Fruit fly (Drosophila melanogaster) whole organism, embryonic: ENCODE measurements around the gene Cisd2.

ENCODE experiments used
- Antp ChIP-seq: fragments of 200-800 bp; sonication (Bioruptor generic); optimal IDR thresholded peaks from 3 replicates; lab custom pipeline; 2016; ENCODE audit warnings: missing biosample characterization, missing genetic modification characterization
- Atf3 ChIP-seq: fragments of 200-800 bp; sonication (Bioruptor generic); optimal IDR thresholded peaks from 3 replicates; lab custom pipeline; 2016; ENCODE audit warnings: missing biosample characterization, missing genetic modification characterization
- B-H1 ChIP-seq: fragments of 200-800 bp; sonication (Bioruptor generic); IDR thresholded peaks from 3 replicates; pipeline ENCODE4 v1.3.6; 2022; ENCODE audit warnings: missing biosample characterization, missing genetic modification characterization
- CG10209 ChIP-seq: fragments of 200-800 bp; sonication (Bioruptor generic); optimal IDR thresholded peaks from 3 replicates; lab custom pipeline; 2017; ENCODE audit warnings: missing biosample characterization, mild to moderate bottlenecking, missing genetic modification characterization, missing genetic modification reagents
- CG11456 ChIP-seq: fragments of 200-800 bp; sonication (Bioruptor generic); IDR thresholded peaks from 3 replicates; pipeline ENCODE4 v1.3.6; 2022; ENCODE audit warnings: missing biosample characterization, missing genetic modification characterization
- CG12659 ChIP-seq: fragments of 200-800 bp; sonication (Bioruptor generic); optimal IDR thresholded peaks from 3 replicates; lab custom pipeline; 2017; ENCODE audit warnings: mild to moderate bottlenecking, missing biosample characterization, missing genetic modification reagents, missing genetic modification characterization
- CG16779 ChIP-seq: fragments of 200-800 bp; sonication (Bioruptor generic); IDR thresholded peaks from 2 replicates; pipeline ENCODE4 v1.3.6; 2022; ENCODE audit warnings: missing biosample characterization, missing genetic modification characterization
- CG17186 ChIP-seq: fragments of 200-800 bp; sonication (Bioruptor generic); optimal IDR thresholded peaks from 3 replicates; lab custom pipeline; 2017; ENCODE audit warnings: missing biosample characterization, missing genetic modification reagents, missing genetic modification characterization
- CG17361 ChIP-seq: fragments of 200-800 bp; sonication (Bioruptor generic); IDR thresholded peaks from 3 replicates; pipeline ENCODE4 v1.3.6; 2022; ENCODE audit warnings: missing biosample characterization, missing genetic modification characterization
- CG17385 ChIP-seq: fragments of 200-800 bp; sonication (Bioruptor generic); optimal IDR thresholded peaks from 3 replicates; lab custom pipeline; 2018; ENCODE audit warnings: missing biosample characterization, mild to moderate bottlenecking, missing genetic modification characterization
- CG17802 ChIP-seq: fragments of 200-800 bp; sonication (Bioruptor generic); optimal IDR thresholded peaks from 2 replicates; lab custom pipeline; 2018; ENCODE audit warnings: missing biosample characterization, mild to moderate bottlenecking, missing genetic modification characterization, moderate library complexity
- CG30020 ChIP-seq: fragments of 200-800 bp; optimal IDR thresholded peaks from 2 replicates; lab custom pipeline; 2019; ENCODE audit warnings: missing biosample characterization, mild to moderate bottlenecking, missing genetic modification characterization, moderate library complexity
- CG3726 ChIP-seq: fragments of 200-800 bp; sonication (Bioruptor generic); IDR thresholded peaks from 3 replicates; pipeline ENCODE4, ENCODE4 v1.3.6; 2022; ENCODE audit warnings: missing biosample characterization, missing genetic modification characterization
- CG4328 ChIP-seq: fragments of 200-800 bp; sonication (Bioruptor generic); optimal IDR thresholded peaks from 3 replicates; lab custom pipeline; 2017; ENCODE audit warnings: missing biosample characterization, missing genetic modification reagents, missing genetic modification characterization
- CG5953 ChIP-seq: fragments of 200-800 bp; sonication (Bioruptor generic); IDR thresholded peaks from 2 replicates; pipeline ENCODE4 v1.3.6; 2022; ENCODE audit warnings: missing biosample characterization, missing genetic modification characterization
- CG6175 ChIP-seq: fragments of 200-800 bp; sonication (Bioruptor generic); IDR thresholded peaks from 3 replicates; pipeline ENCODE4 v1.3.6; 2022; ENCODE audit warnings: missing biosample characterization, missing genetic modification characterization
- CG6654 ChIP-seq: fragments of 200-800 bp; sonication (Bioruptor generic); optimal IDR thresholded peaks from 2 replicates; lab custom pipeline; 2017; ENCODE audit warnings: missing biosample characterization, mild to moderate bottlenecking, missing genetic modification characterization
- CG6683 ChIP-seq: fragments of 200-800 bp; sonication (Bioruptor generic); optimal IDR thresholded peaks from 2 replicates; lab custom pipeline; 2017; ENCODE audit warnings: missing biosample characterization, mild to moderate bottlenecking, missing genetic modification characterization, missing genetic modification reagents
- CG6791 ChIP-seq: fragments of 200-800 bp; sonication (Bioruptor generic); IDR thresholded peaks from 3 replicates; pipeline ENCODE4 v1.3.6; 2022; ENCODE audit warnings: missing biosample characterization, missing genetic modification characterization; ENCODE audit not compliant: partially characterized antibody
- CG7745 ChIP-seq: fragments of 200-800 bp; sonication (Bioruptor generic); optimal IDR thresholded peaks from 2 replicates; lab custom pipeline; 2018; ENCODE audit warnings: missing biosample characterization, mild to moderate bottlenecking, missing genetic modification characterization, moderate library complexity
- CG9876 ChIP-seq: fragments of 200-800 bp; sonication (Bioruptor generic); optimal IDR thresholded peaks from 2 replicates; lab custom pipeline; 2016; ENCODE audit warnings: missing biosample characterization, missing genetic modification characterization
- Camta ChIP-seq: fragments of 200-800 bp; sonication (Bioruptor generic); optimal IDR thresholded peaks from 2 replicates; lab custom pipeline; 2016; ENCODE audit warnings: missing biosample characterization, missing genetic modification characterization
- Dll ChIP-seq: fragments of 200-800 bp; sonication (Bioruptor generic); IDR thresholded peaks from 4 replicates; pipeline ENCODE4 v1.3.6; 2022; ENCODE audit warnings: missing biosample characterization, missing genetic modification characterization; ENCODE audit not compliant: partially characterized antibody
- E2f1 ChIP-seq: fragments of 200-800 bp; sonication (Bioruptor generic); IDR thresholded peaks from 2 replicates; pipeline ENCODE4 v1.3.6; 2022; ENCODE audit warnings: missing biosample characterization, missing genetic modification characterization
- HLH54F ChIP-seq: fragments of 200-800 bp; sonication (Bioruptor generic); optimal IDR thresholded peaks from 3 replicates; lab custom pipeline; 2016; ENCODE audit warnings: missing biosample characterization, missing genetic modification characterization
- Hr39 ChIP-seq: fragments of >200 bp; optimal IDR thresholded peaks from 2 replicates; lab custom pipeline; 2017
- MTF-1 ChIP-seq: fragments of 200-800 bp; sonication (Bioruptor generic); optimal IDR thresholded peaks from 2 replicates; lab custom pipeline; 2018; ENCODE audit warnings: missing biosample characterization, mild to moderate bottlenecking, missing genetic modification characterization, borderline replicate concordance
- Myb ChIP-seq: fragments of 200-800 bp; sonication (Bioruptor generic); optimal IDR thresholded peaks from 2 replicates; lab custom pipeline; 2016; ENCODE audit warnings: missing biosample characterization, missing genetic modification characterization
- NC2β ChIP-seq: fragments of 200-800 bp; sonication (Bioruptor generic); optimal IDR thresholded peaks from 2 replicates; lab custom pipeline; 2016; ENCODE audit warnings: missing biosample characterization, missing genetic modification characterization
- NfI ChIP-seq: fragments of 200-800 bp; sonication (Bioruptor generic); optimal IDR thresholded peaks from 3 replicates; lab custom pipeline; 2018; ENCODE audit warnings: missing biosample characterization, mild to moderate bottlenecking, missing genetic modification characterization, moderate library complexity
- Ssrp ChIP-seq: fragments of 200-800 bp; sonication (Bioruptor generic); optimal IDR thresholded peaks from 2 replicates; lab custom pipeline; 2018; ENCODE audit warnings: missing biosample characterization, mild to moderate bottlenecking, missing genetic modification characterization, moderate library complexity
- abd-A ChIP-seq: fragments of 200-800 bp; sonication (Bioruptor generic); optimal IDR thresholded peaks from 3 replicates; lab custom pipeline; 2019; ENCODE audit warnings: missing biosample characterization, mild to moderate bottlenecking, missing genetic modification characterization, moderate library complexity
- bbx ChIP-seq: fragments of 200-800 bp; sonication (Bioruptor generic); IDR thresholded peaks from 2 replicates; pipeline ENCODE4 v1.3.6; 2022; ENCODE audit warnings: missing biosample characterization, missing genetic modification characterization; ENCODE audit not compliant: partially characterized antibody
- btn ChIP-seq: fragments of 200-800 bp; sonication (Bioruptor generic); optimal IDR thresholded peaks from 2 replicates; lab custom pipeline; 2016; ENCODE audit warnings: missing biosample characterization, missing genetic modification characterization
- da ChIP-seq: fragments of 200-800 bp; sonication (Bioruptor generic); optimal IDR thresholded peaks from 2 replicates; lab custom pipeline; 2016; ENCODE audit warnings: missing biosample characterization, missing genetic modification characterization
- emc ChIP-seq: fragments of 200-800 bp; sonication (Bioruptor generic); optimal IDR thresholded peaks from 2 replicates; lab custom pipeline; 2016; ENCODE audit warnings: missing biosample characterization, missing genetic modification characterization
- fru ChIP-seq: fragments of >200 bp; optimal IDR thresholded peaks from 2 replicates; lab custom pipeline; 2017
- fu2 ChIP-seq: fragments of 200-800 bp; sonication (Bioruptor generic); optimal IDR thresholded peaks from 2 replicates; lab custom pipeline; 2016; ENCODE audit warnings: missing biosample characterization, missing genetic modification characterization
- ken ChIP-seq: fragments of 200-800 bp; sonication (Bioruptor generic); IDR thresholded peaks from 3 replicates; pipeline ENCODE4 v1.3.6; 2022; ENCODE audit warnings: missing biosample characterization, missing genetic modification characterization
- org-1 ChIP-seq: fragments of 200-800 bp; sonication (Bioruptor generic); optimal IDR thresholded peaks from 2 replicates; lab custom pipeline; 2017; ENCODE audit warnings: missing biosample characterization, missing genetic modification characterization
- pfk ChIP-seq: fragments of 200-800 bp; sonication (Bioruptor generic); optimal IDR thresholded peaks from 2 replicates; lab custom pipeline; 2018; ENCODE audit warnings: missing biosample characterization, mild to moderate bottlenecking, missing genetic modification characterization, moderate library complexity
- prd ChIP-seq, 3 experiments: fragments of >200 bp in 2 of 3; fragments of 200-800 bp in 1 of 3; sonication (Bioruptor generic) in 1 of 3; optimal IDR thresholded peaks in 2 of 3; IDR thresholded peaks in 1 of 3; 2 replicates in 2 of 3; 3 replicates in 1 of 3; pipeline versions ENCODE4 v1.3.6 to Lab custom; 2017 to 2022; ENCODE audit warnings: missing biosample characterization in 1 of 3, missing genetic modification characterization in 1 of 3
- psq ChIP-seq: fragments of 200-800 bp; sonication (Bioruptor generic); optimal IDR thresholded peaks from 2 replicates; lab custom pipeline; 2017; ENCODE audit warnings: missing biosample characterization, missing genetic modification characterization
- ro ChIP-seq: fragments of 200-800 bp; sonication (Bioruptor generic); IDR thresholded peaks from 2 replicates; pipeline ENCODE4 v1.3.6; 2022; ENCODE audit warnings: missing biosample characterization, missing genetic modification characterization
- sd ChIP-seq: fragments of 200-800 bp; sonication (Bioruptor generic); optimal IDR thresholded peaks from 3 replicates; lab custom pipeline; 2018; ENCODE audit warnings: missing biosample characterization, mild to moderate bottlenecking, missing genetic modification characterization, moderate library complexity
- sisA ChIP-seq: fragments of 200-800 bp; sonication (Bioruptor generic); IDR thresholded peaks from 2 replicates; pipeline ENCODE4 v1.3.6; 2022; ENCODE audit warnings: missing biosample characterization, missing genetic modification characterization
- slou ChIP-seq: fragments of 200-800 bp; sonication (Bioruptor generic); optimal IDR thresholded peaks from 3 replicates; lab custom pipeline; 2016; ENCODE audit warnings: missing biosample characterization, missing genetic modification characterization
- ssp ChIP-seq: fragments of 200-800 bp; sonication (Bioruptor generic); IDR thresholded peaks from 2 replicates; pipeline ENCODE4 v1.3.6; 2022; ENCODE audit warnings: missing biosample characterization, missing genetic modification characterization
- twi ChIP-seq: fragments of 200-800 bp; optimal IDR thresholded peaks from 2 replicates; lab custom pipeline; 2019; ENCODE audit warnings: missing biosample characterization, mild to moderate bottlenecking, missing genetic modification characterization, moderate library complexity
- usp ChIP-seq: fragments of >200 bp; optimal IDR thresholded peaks from 2 replicates; lab custom pipeline; 2017; ENCODE audit warnings: missing biosample characterization, missing genetic modification characterization
- vfl ChIP-seq: fragments of 200-800 bp; sonication (Bioruptor generic); optimal IDR thresholded peaks from 2 replicates; lab custom pipeline; 2016; ENCODE audit warnings: missing biosample characterization, missing genetic modification characterization

Gene Cisd2

dm6 chr3R:29219948-29220347 lies 3.3 kb downstream of the Cisd2 start, which contains the start of gene eEF1gamma (continued):
- TF ChIP-seq E2f1 (GFP tag; lab: Robert Waterston, UW), result peak; percentile 94
- TF ChIP-seq CG17385, result peak; percentile 96
- peak; percentile 93 for TF ChIP-seq CG17361 (GFP tag; lab: Robert Waterston, UW)
- peak; percentile 82 for TF ChIP-seq CG17802
- peak; percentile 87 for TF ChIP-seq Myb (GFP tag; lab: Kevin White, UChicago)
- peak; percentile 69 for TF ChIP-seq sisA (GFP tag; lab: Robert Waterston, UW)
- TF ChIP-seq CG6654 (GFP tag; lab: Kevin White, UChicago), result peak; percentile 87
- TF ChIP-seq CG6683 (GFP tag; lab: Kevin White, UChicago), result peak; percentile 91
- peak; percentile 98 for TF ChIP-seq MTF-1 (GFP tag; lab: Kevin White, UChicago)
- peak; percentile 91 for TF ChIP-seq Atf3 (GFP tag; lab: Kevin White, UChicago)
- TF ChIP-seq CG3726 (GFP tag; lab: Robert Waterston, UW), result peak; percentile 87
- TF ChIP-seq Ssrp, result peak; percentile 81
- TF ChIP-seq CG6175 (GFP tag; lab: Robert Waterston, UW), result peak; percentile 95
- peak; percentile 83 for TF ChIP-seq ro
- peak; percentile 96 for TF ChIP-seq bbx (GFP tag; lab: Robert Waterston, UW)
- TF ChIP-seq abd-A (tag; lab: Kevin White, UChicago), result no peak
- peak; percentile 93 for TF ChIP-seq CG5953 (GFP tag; lab: Robert Waterston, UW)
- TF ChIP-seq twi (tag; lab: Kevin White, UChicago), result peak; percentile 81
- peak; percentile 96 for TF ChIP-seq CG9876
- TF ChIP-seq pfk (GFP tag; lab: Kevin White, UChicago), result peak; percentile 84
- TF ChIP-seq sd, result peak; percentile 53
- peak; percentile 77 for TF ChIP-seq psq (GFP tag; lab: Kevin White, UChicago)
- TF ChIP-seq prd (optimal IDR thresholded peaks at IDR 0.05; lab: Kevin White, UChicago), result no peak
- TF ChIP-seq prd (GFP tag; IDR thresholded peaks at IDR 0.05; lab: Robert Waterston, UW), result peak; percentile 83
- peak; percentile 96 for TF ChIP-seq CG10209 (GFP tag; lab: Kevin White, UChicago)
- TF ChIP-seq CG12659, result peak; percentile 98
- TF ChIP-seq usp (GFP tag; lab: Kevin White, UChicago), result no peak
- peak; percentile 91 for TF ChIP-seq da (GFP tag; lab: Kevin White, UChicago)
- TF ChIP-seq CG7745 (tag; lab: Kevin White, UChicago), result peak; percentile 71
- TF ChIP-seq CG11456 (GFP tag; lab: Robert Waterston, UW), result peak; percentile 98
- peak; percentile 90 for TF ChIP-seq fu2 (GFP tag; lab: Kevin White, UChicago)
- TF ChIP-seq HLH54F (GFP tag; lab: Kevin White, UChicago), result peak; percentile 91
- TF ChIP-seq B-H1 (GFP tag; lab: Robert Waterston, UW), result peak; percentile 81
- TF ChIP-seq CG30020 (tag; lab: Kevin White, UChicago), result peak; percentile 75
- TF ChIP-seq org-1, result peak; percentile 92
- TF ChIP-seq NfI (GFP tag; lab: Kevin White, UChicago), result peak; percentile 98
- peak; percentile 92 for TF ChIP-seq Dll (GFP tag; lab: Robert Waterston, UW)
- peak; percentile 99 for TF ChIP-seq NC2β
- TF ChIP-seq emc (GFP tag; lab: Kevin White, UChicago), result peak; percentile 94
- TF ChIP-seq ssp (GFP tag; lab: Robert Waterston, UW), result peak; percentile 78
- peak; percentile 94 for TF ChIP-seq ken
- peak; percentile 97 for TF ChIP-seq CG4328
- TF ChIP-seq CG16779 (GFP tag; lab: Robert Waterston, UW), result peak; percentile 93
- peak; percentile 96 for TF ChIP-seq CG6791 (GFP tag; lab: Robert Waterston, UW)
- peak; percentile 91 for TF ChIP-seq slou
- TF ChIP-seq btn (GFP tag; lab: Kevin White, UChicago), result peak; percentile 95
- TF ChIP-seq Antp (GFP tag; lab: Kevin White, UChicago), result peak; percentile 78
- no peak for TF ChIP-seq Hr39 (lab: Kevin White, UChicago)
- peak; percentile 86 for TF ChIP-seq vfl (GFP tag; lab: Kevin White, UChicago)
- peak; percentile 100 for TF ChIP-seq CG17186 (GFP tag; lab: Kevin White, UChicago)
- no peak for TF ChIP-seq fru (lab: Kevin White, UChicago)
- TF ChIP-seq Camta (GFP tag; lab: Kevin White, UChicago), result peak; percentile 96
